Fruit fly (Drosophila melanogaster): ENCODE measurements around the gene Gr10a.

The Gr10a gene

DNA sequence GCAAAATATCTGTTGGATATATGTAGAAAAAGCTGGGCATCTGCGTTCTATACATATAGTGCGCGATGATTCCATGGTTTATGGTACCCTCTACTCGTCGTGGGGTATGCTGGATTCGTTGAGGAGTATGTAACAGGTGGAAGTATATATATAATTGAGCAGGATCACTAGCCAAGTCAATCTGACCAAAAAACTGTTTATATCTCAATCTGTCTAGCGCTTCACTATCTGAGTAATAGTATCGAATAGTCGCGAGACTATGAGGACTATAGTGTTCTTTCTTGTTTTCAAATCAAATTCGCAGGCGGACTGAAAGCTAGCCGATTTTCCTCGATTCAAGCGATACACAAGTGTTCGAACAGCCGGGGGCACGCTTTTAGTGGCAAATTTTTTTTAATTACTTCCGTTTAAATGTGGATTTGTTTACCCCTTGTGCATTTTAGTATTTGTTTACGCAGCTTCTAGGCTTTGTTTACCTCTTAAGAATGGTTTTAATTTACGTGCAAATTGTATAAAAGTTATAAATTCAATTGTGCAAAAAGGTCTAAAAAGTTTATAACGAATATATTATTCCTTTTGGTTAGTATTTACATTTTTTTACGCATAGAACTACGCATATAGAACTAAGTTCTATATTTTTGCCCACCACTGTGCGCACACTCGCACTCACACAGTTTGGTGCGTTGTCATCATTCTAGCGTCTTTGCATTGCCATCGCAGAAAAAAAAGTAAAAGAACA, 26.4 kb downstream of the Gr10a start (continued):
- TF ChIP-seq CG16813 (GFP tag; IDR thresholded peaks at IDR 0.05; ENCODE audit: partially characterized antibody) (no peak), otp (GFP tag; IDR thresholded peaks at IDR 0.05) (peak; percentile 59; the same call in 2 of the 3 replicates), ab (GFP tag; optimal IDR thresholded peaks at IDR 0.05) (peak; percentile 82), CG18619 (GFP tag; optimal IDR thresholded peaks at IDR 0.05) (peak; percentile 78), run (tag; optimal IDR thresholded peaks at IDR 0.05) (peak; percentile 39), hth (optimal IDR thresholded peaks at IDR 0.05) (no peak), ara (GFP tag; IDR thresholded peaks at IDR 0.05) (peak; percentile 65), jigr1 (GFP tag; IDR thresholded peaks at IDR 0.05) (0 out of 3 replicates have a peak, but pooled peaks have one; percentile 18), tx (GFP tag; optimal IDR thresholded peaks at IDR 0.05) (peak; percentile 63), Dip2 (GFP tag; IDR thresholded peaks at IDR 0.05) (no peak), her (GFP tag; optimal IDR thresholded peaks at IDR 0.05) (peak; percentile 77), Ptx1 (GFP tag; IDR thresholded peaks at IDR 0.05) (peak; percentile 87), Opbp (GFP tag; IDR thresholded peaks at IDR 0.05; ENCODE audit: partially characterized antibody) (no peak), CG7556 (GFP tag; optimal IDR thresholded peaks at IDR 0.05) (peak; percentile 74), CG15479 (GFP tag; optimal IDR thresholded peaks at IDR 0.05) (no peak), CG18262 (tag; optimal IDR thresholded peaks at IDR 0.05) (peak; percentile 79), CG13775 (GFP tag; optimal IDR thresholded peaks at IDR 0.05) (peak; percentile 69), Lpt (GFP tag; optimal IDR thresholded peaks at IDR 0.05) (no peak), CG8290 (GFP tag; optimal IDR thresholded peaks at IDR 0.05) (no peak), CG8290 (tag; optimal IDR thresholded peaks at IDR 0.05) (peak in 1 of 2 experiments; percentile 98), nom (GFP tag; optimal IDR thresholded peaks at IDR 0.05) (no peak), esg (GFP tag; conservative IDR thresholded peaks at IDR 0.05) (peak; percentile 79), CG2199 (GFP tag; IDR thresholded peaks at IDR 0.05) (peak; percentile 77; the same call in 2 of the 3 replicates), so (GFP tag; IDR thresholded peaks at IDR 0.05) (peak; percentile 83), CG11560 (tag; IDR thresholded peaks at IDR 0.05) (peak; percentile 78), CG15073 (GFP tag; optimal IDR thresholded peaks at IDR 0.05) (peak; percentile 69), CG30020 (tag; optimal IDR thresholded peaks at IDR 0.05) (no peak), Sox102F (GFP tag; optimal IDR thresholded peaks at IDR 0.05) (peak; percentile 76), dysf (GFP tag; IDR thresholded peaks at IDR 0.05) (peak; percentile 90), D19B (GFP tag; optimal IDR thresholded peaks at IDR 0.05) (peak; percentile 90), Spps (tag; optimal IDR thresholded peaks at IDR 0.05) (no peak), D19A (tag; optimal IDR thresholded peaks at IDR 0.05) (peak; percentile 65), Lim3 (GFP tag; IDR thresholded peaks at IDR 0.05) (peak; percentile 48; the same call in 1 of the 2 replicates), zfh2 (GFP tag; optimal IDR thresholded peaks at IDR 0.05) (peak; percentile 80), CG3407 (GFP tag; optimal IDR thresholded peaks at IDR 0.05) (peak; percentile 22), z (GFP tag; IDR thresholded peaks at IDR 0.05) (no peak), NC2β (GFP tag; optimal IDR thresholded peaks at IDR 0.05) (peak; percentile 72), Ada2b (GFP tag; IDR thresholded peaks at IDR 0.05) (peak; percentile 91), zen (tag; optimal IDR thresholded peaks at IDR 0.05) (peak; percentile 56), en (GFP tag; optimal IDR thresholded peaks at IDR 0.05) (peak; percentile 51), Oaz (GFP tag; IDR thresholded peaks at IDR 0.05) (peak; percentile 63), sd (tag; optimal IDR thresholded peaks at IDR 0.05) (peak; percentile 43), Scr (GFP tag; IDR thresholded peaks at IDR 0.05; ENCODE audit: partially characterized antibody) (no peak), Pdp1 (GFP tag; optimal IDR thresholded peaks at IDR 0.05) (peak; percentile 54 to 77), hb (GFP tag; IDR thresholded peaks at IDR 0.05; ENCODE audit: partially characterized antibody) (no peak), Ravus (GFP tag; IDR thresholded peaks at IDR 0.05) (peak; percentile 46), sna (GFP tag; IDR thresholded peaks at IDR 0.05; ENCODE audit: partially characterized antibody) (no peak), cad (GFP tag; optimal IDR thresholded peaks at IDR 0.05) (no peak), CG1832 (GFP tag; optimal IDR thresholded peaks at IDR 0.05) (no peak), CG34422 (GFP tag; IDR thresholded peaks at IDR 0.05) (peak; percentile 76)
